Worm (Caenorhabditis elegans) whole organism, early embryonic: ENCODE measurements around the gene unc-9.

Experiments
- B0310.2 ChIP-seq: sonication (generic microtip); optimal IDR thresholded peaks from 2 replicates; lab custom pipeline; 2016; ENCODE audit warnings: mild to moderate bottlenecking, missing genetic modification characterization, missing compliant biosample characterization
- F13C5.2 ChIP-seq: sonication (generic microtip); optimal IDR thresholded peaks from 2 replicates; lab custom pipeline; 2017; ENCODE audit warnings: mild to moderate bottlenecking, missing genetic modification characterization, inconsistent platforms, missing compliant biosample characterization
- aly-1 ChIP-seq: sonication (generic microtip); optimal IDR thresholded peaks from 2 replicates; lab custom pipeline; 2016; ENCODE audit warnings: missing genetic modification characterization, missing compliant biosample characterization
- ama-1 ChIP-seq: fragments of 150-350 bp; optimal IDR thresholded peaks from 2 replicates; lab custom pipeline; 2014
- ceh-13 ChIP-seq: fragments of 200-800 bp; sonication (Bioruptor generic); optimal IDR thresholded peaks from 2 replicates; lab custom pipeline; 2018; ENCODE audit warnings: mild to moderate bottlenecking, missing genetic modification characterization, missing compliant biosample characterization
- ceh-36 ChIP-seq: sonication (generic microtip); optimal IDR thresholded peaks from 2 replicates; lab custom pipeline; 2016; ENCODE audit warnings: missing genetic modification characterization, inconsistent platforms, missing compliant biosample characterization
- ets-7 ChIP-seq: sonication (generic microtip); optimal IDR thresholded peaks from 2 replicates; lab custom pipeline; 2016; ENCODE audit warnings: missing genotype, missing genetic modification characterization, missing compliant biosample characterization
- flt-1 ChIP-seq: fragments of 200-800 bp; sonication (Bioruptor generic); IDR thresholded peaks from 2 replicates; pipeline ENCODE4 v1.3.6; 2022; ENCODE audit warnings: missing genetic modification characterization, missing compliant biosample characterization
- hmbx-1 ChIP-seq: sonication (generic microtip); optimal IDR thresholded peaks from 2 replicates; lab custom pipeline; 2016; ENCODE audit warnings: mild to moderate bottlenecking, missing genetic modification characterization, missing compliant biosample characterization
- hmg-4 ChIP-seq: fragments of 200-800 bp; sonication (Bioruptor generic); optimal IDR thresholded peaks from 2 replicates; lab custom pipeline; 2018; ENCODE audit warnings: mild to moderate bottlenecking, missing genetic modification characterization, missing compliant biosample characterization
- hnd-1 ChIP-seq: sonication (generic microtip); optimal IDR thresholded peaks from 2 replicates; lab custom pipeline; 2016; ENCODE audit warnings: missing genetic modification characterization, missing compliant biosample characterization
- pes-1 ChIP-seq: fragments of 200-800 bp; sonication (Bioruptor generic); IDR thresholded peaks from 2 replicates; pipeline ENCODE4 v1.3.6; 2022; ENCODE audit warnings: missing genetic modification reagents, missing genetic modification characterization, missing compliant biosample characterization
- scrt-1 ChIP-seq: fragments of 200-800 bp; sonication (Bioruptor generic); IDR thresholded peaks from 2 replicates; pipeline ENCODE4 v1.3.6; 2022; ENCODE audit warnings: missing genetic modification characterization, missing compliant biosample characterization
- sea-1 ChIP-seq: fragments of 200-800 bp; sonication (Bioruptor generic); conservative IDR thresholded peaks from 2 replicates; pipeline ENCODE4 v1.3.6; 2022; ENCODE audit warnings: missing genetic modification characterization, missing compliant biosample characterization
- tbx-11 ChIP-seq: fragments of 200-800 bp; sonication (Bioruptor generic); IDR thresholded peaks from 2 replicates; pipeline ENCODE4 v1.3.6; 2022; ENCODE audit warnings: missing genetic modification characterization, missing compliant biosample characterization
- tbx-37 ChIP-seq: fragments of 200-800 bp; sonication (Bioruptor generic); conservative IDR thresholded peaks from 2 replicates; pipeline ENCODE4 v1.3.6; 2022; ENCODE audit warnings: missing genetic modification reagents, missing genetic modification characterization, missing compliant biosample characterization
- tra-4 ChIP-seq: sonication (generic microtip); optimal IDR thresholded peaks from 2 replicates; lab custom pipeline; 2017; ENCODE audit warnings: missing genetic modification characterization, missing compliant biosample characterization

unc-9 gene

ce11 chrX:13201401-13201800 is at the start of gene unc-9:
Gene unc-9 (plus strand): TSS chrX:13201770.
- no peak for TF ChIP-seq hmg-4

DNA sequence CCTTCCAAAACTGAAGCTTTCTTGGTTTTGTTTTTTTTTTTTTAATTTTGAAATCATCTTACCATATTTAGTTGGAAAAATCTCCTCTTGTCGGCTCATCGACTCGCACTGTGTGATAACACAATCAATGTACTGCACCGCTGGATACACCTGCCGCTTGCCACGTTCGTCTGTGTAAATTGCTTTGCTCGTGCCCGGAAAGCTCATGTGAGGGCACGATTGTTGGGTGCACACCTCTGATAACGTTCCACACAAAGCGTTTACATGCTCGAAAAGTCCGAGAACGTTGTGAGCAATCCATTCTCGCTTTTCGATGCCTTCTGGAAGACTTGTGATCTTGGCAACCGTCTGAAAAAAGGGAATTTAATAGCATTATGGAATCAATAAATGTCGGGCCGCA is 47.1 kb upstream of the unc-9 start:
- TF ChIP-seq tbx-37 (no peak), F13C5.2 (tag; lab: Kevin White, UChicago) (no peak), ceh-36 (tag; lab: Kevin White, UChicago) (no peak), ama-1 (no peak), tbx-11 (no peak), flt-1 (GFP tag; lab: Robert Waterston, UW) (no peak), hmbx-1 (tag; lab: Kevin White, UChicago) (no peak), hnd-1 (no peak), pes-1 (no peak), sea-1 (no peak), B0310.2 (tag; lab: Kevin White, UChicago) (no peak), scrt-1 (GFP tag; lab: Robert Waterston, UW) (no peak), ets-7 (no peak), aly-1 (tag; lab: Kevin White, UChicago) (no peak), tra-4 (tag; lab: Kevin White, UChicago) (no peak), hmg-4 (no peak), ceh-13 (no peak)

- TF ChIP-seq flt-1 (GFP tag; lab: Robert Waterston, UW) = no peak
- TF ChIP-seq hnd-1 = no peak
- no peak for TF ChIP-seq hmbx-1 (tag; lab: Kevin White, UChicago)
- no peak for TF ChIP-seq aly-1 (tag; lab: Kevin White, UChicago)
- no peak for TF ChIP-seq pes-1
Measured at ce11 chrX:13155730-13156129, 45.8 kb upstream of the unc-9 start.

DNA sequence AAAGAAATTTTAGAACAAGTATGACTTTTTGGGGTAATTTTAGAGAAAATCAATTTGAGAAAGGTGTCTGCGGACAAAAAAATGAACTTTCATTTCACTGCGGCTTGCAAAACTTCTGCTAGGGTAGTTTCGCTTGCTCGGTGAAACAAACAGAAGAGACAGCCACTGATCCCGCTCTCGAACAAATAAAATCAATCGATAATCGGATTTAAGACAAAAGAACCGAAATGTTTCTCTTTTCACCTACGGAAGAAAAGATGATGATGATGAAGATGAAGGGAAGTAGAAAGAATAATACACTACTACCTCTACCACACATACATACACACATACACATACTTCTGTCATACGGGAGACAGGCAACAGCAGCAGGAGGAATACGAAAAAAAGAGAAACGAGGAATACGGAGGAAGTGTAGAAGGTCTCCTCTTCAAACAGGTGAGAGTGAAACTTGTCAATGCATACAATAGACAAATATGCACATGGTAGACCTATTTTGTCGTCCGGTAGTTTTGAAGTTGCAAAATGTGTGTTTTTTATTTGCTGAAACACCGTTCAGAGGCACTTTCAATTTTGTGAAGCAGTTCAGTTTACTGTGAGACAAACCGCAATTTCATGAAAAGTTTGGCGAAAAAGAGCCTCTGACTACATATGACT is 44.3 kb upstream of the unc-9 start:
- TF ChIP-seq F13C5.2 (tag; lab: Kevin White, UChicago) (no peak), B0310.2 (tag; lab: Kevin White, UChicago) (no peak), ets-7 (no peak), pes-1 (no peak), flt-1 (GFP tag; lab: Robert Waterston, UW) (no peak), tbx-37 (no peak)

DNA sequence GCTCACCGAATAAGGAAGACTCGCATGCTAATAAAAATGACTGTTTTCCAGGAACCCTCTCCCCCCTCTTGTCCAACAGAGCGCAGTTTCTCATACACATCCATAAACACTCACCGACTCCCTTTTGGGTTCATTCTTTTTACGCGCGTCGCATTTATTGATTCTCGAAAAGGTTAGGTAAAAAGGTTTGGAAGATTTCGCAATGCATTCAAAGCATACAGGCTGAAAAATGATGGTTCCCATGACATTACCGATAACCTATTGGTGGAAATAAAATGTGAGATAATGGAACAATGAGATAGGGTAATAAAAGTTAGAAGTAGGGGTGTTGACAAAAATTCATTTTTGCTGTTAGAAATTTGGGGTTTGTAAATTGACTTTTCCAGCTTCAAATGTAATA is 43.1 kb upstream of the unc-9 start:
- TF ChIP-seq hnd-1 (no peak), aly-1 (tag; lab: Kevin White, UChicago) (no peak), ets-7 (no peak), pes-1 (no peak), flt-1 (GFP tag; lab: Robert Waterston, UW) (no peak), tbx-37 (no peak), B0310.2 (tag; lab: Kevin White, UChicago) (no peak), hmbx-1 (tag; lab: Kevin White, UChicago) (no peak), ceh-36 (tag; lab: Kevin White, UChicago) (no peak), tbx-11 (no peak), scrt-1 (GFP tag; lab: Robert Waterston, UW) (no peak), ama-1 (no peak), tra-4 (tag; lab: Kevin White, UChicago) (no peak), F13C5.2 (tag; lab: Kevin White, UChicago) (no peak), ceh-13 (no peak), sea-1 (no peak), hmg-4 (no peak)

DNA sequence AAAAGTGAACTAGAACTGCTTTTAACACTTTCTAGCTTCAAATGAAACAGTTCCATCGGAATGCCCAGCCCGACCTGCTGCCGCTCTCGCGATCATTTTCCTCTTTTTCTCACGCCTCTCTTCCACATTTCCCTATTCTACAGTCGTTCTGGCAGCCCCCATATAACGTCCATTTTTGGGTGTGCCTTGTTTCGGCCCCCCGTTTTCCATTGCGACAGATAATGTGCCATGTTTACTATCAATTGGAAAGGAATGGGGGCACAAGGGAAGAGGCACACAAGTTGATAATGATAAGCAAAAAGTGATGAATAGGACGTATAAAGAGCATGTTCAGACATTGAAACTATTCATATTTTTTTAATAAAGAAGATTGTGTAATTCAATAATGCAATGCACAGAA is 42.6 kb upstream of the unc-9 start:
- TF ChIP-seq hmg-4 = peak; percentile 30
- no peak for TF ChIP-seq flt-1 (GFP tag; lab: Robert Waterston, UW)
- TF ChIP-seq hnd-1 = no peak
- 0 out of 2 replicates have a peak, but pooled peaks have one; percentile 29 for TF ChIP-seq tbx-11

DNA sequence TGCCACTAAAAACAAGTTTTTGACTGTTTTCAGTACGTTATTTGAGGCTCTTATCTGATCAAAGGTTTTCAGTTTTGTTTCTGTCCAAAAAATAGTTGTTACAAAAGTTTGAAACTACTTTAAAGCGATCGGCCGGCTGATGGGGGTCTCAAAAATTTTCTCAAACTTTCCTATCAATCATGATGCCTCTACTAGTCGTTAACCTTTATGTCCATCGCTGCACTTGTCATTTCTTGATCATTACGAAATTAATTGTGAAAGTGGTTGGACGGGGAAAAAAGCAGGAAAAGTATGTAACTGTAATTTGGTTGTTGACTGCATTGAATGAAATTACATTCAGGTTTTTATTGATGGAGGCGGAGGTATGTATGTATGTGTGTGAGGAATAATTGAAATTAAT is 41.7 kb upstream of the unc-9 start:
- TF ChIP-seq ceh-36 (tag; lab: Kevin White, UChicago) (no peak), sea-1 (no peak), hmbx-1 (tag; lab: Kevin White, UChicago) (no peak), hnd-1 (no peak), aly-1 (tag; lab: Kevin White, UChicago) (no peak), ama-1 (no peak), scrt-1 (GFP tag; lab: Robert Waterston, UW) (no peak), tbx-11 (no peak), ceh-13 (no peak)

ce11 chrX:13161778-13162177 is 39.8 kb upstream of the unc-9 start:
- TF ChIP-seq hnd-1 = no peak
- no peak for TF ChIP-seq F13C5.2 (tag; lab: Kevin White, UChicago)
- no peak for TF ChIP-seq ceh-13
- TF ChIP-seq ama-1 = no peak
- TF ChIP-seq sea-1 = no peak
- no peak for TF ChIP-seq hmg-4
- TF ChIP-seq ceh-36 (tag; lab: Kevin White, UChicago) = no peak
- TF ChIP-seq tra-4 (tag; lab: Kevin White, UChicago) = no peak
- no peak for TF ChIP-seq ets-7
- no peak for TF ChIP-seq pes-1
- no peak for TF ChIP-seq flt-1 (GFP tag; lab: Robert Waterston, UW)
- no peak for TF ChIP-seq scrt-1 (GFP tag; lab: Robert Waterston, UW)
- TF ChIP-seq tbx-11 = no peak
- TF ChIP-seq aly-1 (tag; lab: Kevin White, UChicago) = no peak

ce11 chrX:13162351-13163038 is 39.1 kb upstream of the unc-9 start:
- TF ChIP-seq hnd-1 (no peak), B0310.2 (tag; lab: Kevin White, UChicago) (no peak), ceh-13 (no peak), ets-7 (no peak), F13C5.2 (tag; lab: Kevin White, UChicago) (no peak), ama-1 (no peak), flt-1 (GFP tag; lab: Robert Waterston, UW) (no peak), ceh-36 (tag; lab: Kevin White, UChicago) (no peak)
